Worm (Caenorhabditis elegans): ENCODE results near the gene C17H11.6.
A peak's percentile ranks its signal among the peaks of the same experiment; 100 is the strongest.

DNA sequence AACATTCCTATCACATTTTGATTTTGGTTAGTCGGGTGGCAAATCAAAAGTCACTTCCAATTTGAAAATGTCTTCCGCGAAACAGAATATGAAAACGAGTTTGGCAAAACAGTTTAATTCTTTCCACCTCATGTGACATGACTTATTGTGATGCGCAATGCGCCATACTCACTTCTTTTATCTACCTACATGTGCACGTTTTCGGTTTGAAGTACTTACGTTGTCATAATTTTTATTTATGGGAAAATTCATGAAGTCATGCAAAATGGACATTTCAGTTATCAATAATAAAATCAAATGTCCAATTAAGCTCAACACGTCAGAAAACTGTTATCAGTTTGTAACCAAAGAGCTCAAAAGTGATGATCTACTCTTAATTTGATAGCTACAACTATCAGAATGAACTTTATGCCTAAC, 35.1 kb upstream of the C17H11.6 start:
- TF ChIP-seq snpc-4 (tag; optimal IDR thresholded peaks at IDR 0.05) = no peak
- no peak for TF ChIP-seq lin-11 (tag; optimal IDR thresholded peaks at IDR 0.05)
- TF ChIP-seq unc-62 (GFP tag; optimal IDR thresholded peaks at IDR 0.05) = no peak
- no peak for TF ChIP-seq ama-1 (optimal IDR thresholded peaks at IDR 0.05)
- TF ChIP-seq mdl-1 (tag; optimal IDR thresholded peaks at IDR 0.05) = no peak
- no peak for TF ChIP-seq zag-1 (tag; optimal IDR thresholded peaks at IDR 0.05)
- no peak for TF ChIP-seq lin-13 (GFP tag; optimal IDR thresholded peaks at IDR 0.05)
- TF ChIP-seq unc-55 (GFP tag; optimal IDR thresholded peaks at IDR 0.05) = no peak
- no peak for TF ChIP-seq ztf-1 (GFP tag; conservative IDR thresholded peaks at IDR 0.05)
- TF ChIP-seq ztf-11 (tag; optimal IDR thresholded peaks at IDR 0.05) = no peak
- TF ChIP-seq nhr-25 (tag; optimal IDR thresholded peaks at IDR 0.05) = peak; percentile 65
- TF ChIP-seq egl-27 (tag; optimal IDR thresholded peaks at IDR 0.05) = no peak
- no peak for TF ChIP-seq elt-1 (tag; optimal IDR thresholded peaks at IDR 0.05)
- TF ChIP-seq nhr-237 (tag; optimal IDR thresholded peaks at IDR 0.05) = no peak

All from whole organism, L2 larva.